Worm (Caenorhabditis elegans) whole organism, midembryonic: Measurements from ENCODE around the gene scp-1.

Experiments
- T22C8.4 ChIP-seq: fragments of 200-800 bp; sonication (Bioruptor generic); IDR thresholded peaks from 2 replicates; pipeline ENCODE4 v1.3.6; 2022; ENCODE audit warnings: missing genetic modification characterization, missing compliant biosample characterization
- cog-1 ChIP-seq: sonication (generic microtip); optimal IDR thresholded peaks from 2 replicates; lab custom pipeline; 2016; ENCODE audit warnings: missing genetic modification characterization, missing compliant biosample characterization
- flt-1 ChIP-seq: fragments of 200-800 bp; sonication (Bioruptor generic); IDR thresholded peaks from 2 replicates; pipeline ENCODE4 v1.3.6; 2022; ENCODE audit warnings: missing genetic modification characterization, missing compliant biosample characterization
- klf-2 ChIP-seq: fragments of 200-800 bp; sonication (Bioruptor generic); conservative IDR thresholded peaks from 2 replicates; pipeline ENCODE4 v1.3.6; 2022; ENCODE audit warnings: missing genetic modification reagents, missing genetic modification characterization, missing compliant biosample characterization
- med-1 ChIP-seq: sonication (generic microtip); optimal IDR thresholded peaks from 2 replicates; lab custom pipeline; 2017; ENCODE audit warnings: missing genetic modification characterization, mild to moderate bottlenecking, missing compliant biosample characterization, antibody characterized with exemption, missing genetic modification reagents; ENCODE audit not compliant: insufficient read depth
- ref-1 ChIP-seq: fragments of 200-800 bp; sonication (Bioruptor generic); conservative IDR thresholded peaks from 2 replicates; pipeline ENCODE4 v1.3.6; 2022; ENCODE audit warnings: missing genetic modification reagents, missing genetic modification characterization, missing compliant biosample characterization
- tab-1 ChIP-seq: fragments of 200-800 bp; sonication (Bioruptor generic); IDR thresholded peaks from 2 replicates; pipeline ENCODE4 v1.3.6; 2022; ENCODE audit warnings: missing genetic modification characterization, missing compliant biosample characterization
- ztf-23 ChIP-seq: fragments of 200-800 bp; sonication (Bioruptor generic); IDR thresholded peaks from 2 replicates; pipeline ENCODE4 v1.3.6; 2022; ENCODE audit warnings: missing genetic modification reagents, missing genetic modification characterization, missing compliant biosample characterization
- ztf-29 ChIP-seq: fragments of 200-800 bp; sonication (Bioruptor generic); IDR thresholded peaks from 2 replicates; pipeline ENCODE4 v1.3.6; 2022; ENCODE audit warnings: missing genetic modification reagents, missing genetic modification characterization, missing compliant biosample characterization

The scp-1 gene

DNA sequence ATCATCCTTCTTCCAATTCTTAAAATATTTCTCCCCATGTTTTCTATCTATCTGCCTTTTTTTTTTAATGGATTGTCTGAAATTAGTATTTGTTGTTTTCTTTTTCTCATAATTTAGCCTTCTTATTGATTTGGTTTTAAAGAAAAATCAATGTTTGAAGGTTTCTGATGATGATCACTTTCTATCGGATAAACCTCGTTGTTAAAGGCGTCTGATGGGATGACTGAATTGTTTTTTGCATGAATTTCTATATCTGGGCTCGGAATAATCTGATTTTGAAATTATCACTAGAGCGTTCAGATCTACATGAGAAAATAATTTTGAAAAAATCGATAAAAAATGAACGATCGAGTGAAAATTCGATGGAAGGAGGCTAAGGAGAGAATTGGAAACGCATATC lies at the start of gene scp-1:
scp-1 (plus strand) TSS at position 301 of the 400 bp plus-strand sequence.
- TF ChIP-seq T22C8.4 = no peak
- TF ChIP-seq flt-1 = no peak
- TF ChIP-seq tab-1 (GFP tag; lab: Robert Waterston, UW) = no peak
- TF ChIP-seq ztf-29 (GFP tag; lab: Robert Waterston, UW) = no peak
- no peak for TF ChIP-seq ztf-23 (GFP tag; lab: Robert Waterston, UW)
- TF ChIP-seq cog-1 (tag; lab: Kevin White, UChicago) = no peak
- TF ChIP-seq med-1 (GFP tag; lab: Kevin White, UChicago) = no peak
- no peak for TF ChIP-seq ref-1
- TF ChIP-seq klf-2 = no peak

DNA sequence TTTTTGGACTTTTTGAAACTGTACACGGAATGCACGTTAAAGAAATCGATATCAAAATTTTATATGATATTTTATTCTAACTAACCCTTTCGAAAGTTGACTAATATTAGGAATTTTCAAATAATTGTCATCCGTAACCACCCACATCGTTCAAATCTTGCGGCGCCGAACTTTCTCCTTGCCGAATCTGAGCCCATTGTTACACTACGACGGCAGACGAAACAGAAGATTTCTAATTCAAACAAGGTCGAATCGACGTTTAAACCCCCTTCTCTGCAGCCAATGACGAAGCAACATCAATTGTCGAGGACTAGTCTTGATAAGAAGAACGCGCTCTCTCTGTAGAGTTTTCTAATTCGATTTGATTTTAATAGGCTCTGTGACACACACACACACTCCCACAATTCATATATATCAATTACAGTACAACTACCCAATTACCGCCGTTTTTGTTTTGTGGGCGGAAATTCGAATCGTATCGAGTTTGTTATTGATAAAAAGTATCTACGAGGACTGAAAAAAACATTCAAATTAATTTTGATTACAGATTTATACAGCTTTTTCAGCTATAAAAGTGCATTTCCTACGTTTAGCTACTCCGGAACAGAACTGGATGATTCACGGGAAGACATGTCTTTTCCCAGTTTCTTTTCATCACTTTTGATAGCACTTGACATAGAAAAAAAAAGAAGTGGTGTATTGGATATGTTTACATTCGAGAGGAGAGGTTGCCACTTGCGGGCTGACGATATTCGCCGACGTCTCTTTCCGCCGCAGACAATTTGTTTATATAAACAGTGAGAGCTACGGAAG lies 49.2 kb upstream of the scp-1 start:
- no peak for TF ChIP-seq ztf-29 (GFP tag; lab: Robert Waterston, UW)
- TF ChIP-seq cog-1 (tag; lab: Kevin White, UChicago) = no peak
- TF ChIP-seq klf-2 = no peak
- TF ChIP-seq flt-1 = no peak
- TF ChIP-seq T22C8.4 = no peak

ce11 chrII:9285171-9286025 lies 48.4 kb upstream of the scp-1 start, which contains the start of gene mtrr-1:
Gene mtrr-1 (plus strand): TSS chrII:9285975.
- TF ChIP-seq ztf-23 (GFP tag; lab: Robert Waterston, UW) (no peak), flt-1 (peak; percentile 29; the same call in 1 of the 2 replicates)

DNA sequence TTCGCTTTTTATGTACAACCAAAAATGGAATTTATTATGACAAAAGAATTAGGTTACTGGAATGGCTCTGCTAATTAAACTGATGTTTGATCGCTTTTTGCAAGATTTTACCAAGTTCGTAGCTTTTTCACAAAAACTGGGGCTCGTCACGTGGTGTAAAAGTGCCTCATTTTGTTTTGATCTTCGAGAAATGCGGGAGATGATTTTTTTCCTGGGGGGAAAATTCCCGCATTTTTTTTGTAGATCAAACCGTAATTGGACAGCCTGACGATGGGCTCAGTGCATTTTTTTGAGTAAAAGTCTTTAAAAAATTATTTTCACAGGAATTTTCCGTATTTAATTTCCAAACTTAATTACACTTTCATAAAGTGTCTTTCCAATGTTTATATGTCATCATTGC lies 44.7 kb upstream of the scp-1 start:
- TF ChIP-seq klf-2 (no peak), med-1 (GFP tag; lab: Kevin White, UChicago) (no peak), cog-1 (tag; lab: Kevin White, UChicago) (no peak), ztf-23 (GFP tag; lab: Robert Waterston, UW) (no peak), tab-1 (GFP tag; lab: Robert Waterston, UW) (no peak), ztf-29 (GFP tag; lab: Robert Waterston, UW) (no peak), T22C8.4 (no peak), ref-1 (no peak), flt-1 (no peak)

ce11 chrII:9291632-9292031 lies 42.2 kb upstream of the scp-1 start, which contains the start of gene acs-7:
Gene acs-7 (plus strand): TSS chrII:9292017.
- no peak for TF ChIP-seq cog-1 (tag; lab: Kevin White, UChicago)
- TF ChIP-seq tab-1 (GFP tag; lab: Robert Waterston, UW) = no peak
- no peak for TF ChIP-seq klf-2
- TF ChIP-seq med-1 (GFP tag; lab: Kevin White, UChicago) = no peak
- TF ChIP-seq flt-1 = no peak
- TF ChIP-seq ztf-29 (GFP tag; lab: Robert Waterston, UW) = no peak
- no peak for TF ChIP-seq T22C8.4
- no peak for TF ChIP-seq ztf-23 (GFP tag; lab: Robert Waterston, UW)
- TF ChIP-seq ref-1 = no peak

DNA sequence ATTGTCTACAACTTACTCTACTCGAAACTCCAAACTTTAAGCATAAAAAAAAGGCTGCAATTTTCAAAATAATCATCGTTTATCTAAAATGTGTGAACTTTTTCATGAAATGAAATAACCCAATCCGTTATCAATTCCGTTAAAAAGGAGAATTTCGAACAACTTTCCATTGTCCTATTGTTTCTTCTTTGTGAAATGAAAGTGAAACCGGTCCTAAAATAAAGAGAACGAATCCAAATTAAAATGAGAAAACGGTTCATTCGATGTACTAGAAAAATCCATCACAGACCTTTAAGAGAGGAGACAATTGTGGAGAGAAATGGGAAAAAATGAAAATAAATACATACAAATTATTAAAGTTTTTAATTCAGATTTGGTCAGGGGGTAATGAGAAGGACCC lies 38.1 kb upstream of the scp-1 start, which contains the start of gene C01G6.9:
C01G6.9 (minus strand) TSS at position 141 of the 400 bp plus-strand sequence.
- no peak for TF ChIP-seq flt-1
- no peak for TF ChIP-seq klf-2
- no peak for TF ChIP-seq ztf-23 (GFP tag; lab: Robert Waterston, UW)
- no peak for TF ChIP-seq cog-1 (tag; lab: Kevin White, UChicago)
- TF ChIP-seq T22C8.4 = no peak
- no peak for TF ChIP-seq tab-1 (GFP tag; lab: Robert Waterston, UW)
- no peak for TF ChIP-seq ztf-29 (GFP tag; lab: Robert Waterston, UW)
- TF ChIP-seq med-1 (GFP tag; lab: Kevin White, UChicago) = no peak
- TF ChIP-seq ref-1 = no peak

DNA sequence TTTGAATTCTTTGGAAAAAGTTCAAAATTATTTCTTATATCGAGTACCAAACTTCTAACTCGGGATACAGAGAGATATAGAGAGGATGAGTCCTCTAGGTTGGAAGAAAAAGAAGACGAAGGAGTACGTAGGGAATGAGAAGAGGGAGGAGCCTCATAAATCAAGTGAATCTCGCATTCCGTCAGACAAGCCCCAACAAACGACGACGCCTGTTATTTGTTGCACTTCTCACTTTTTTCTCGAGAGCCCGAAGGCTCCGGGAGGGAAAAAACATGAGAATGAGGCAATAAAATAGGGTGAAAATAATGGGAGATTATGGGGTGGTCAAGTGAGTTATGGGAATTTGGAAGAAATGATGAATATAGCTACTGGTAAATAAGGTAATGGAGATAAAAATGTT lies 34.1 kb upstream of the scp-1 start:
- TF ChIP-seq T22C8.4 = no peak
- TF ChIP-seq cog-1 (tag; lab: Kevin White, UChicago) = no peak
- TF ChIP-seq ztf-23 (GFP tag; lab: Robert Waterston, UW) = no peak

DNA sequence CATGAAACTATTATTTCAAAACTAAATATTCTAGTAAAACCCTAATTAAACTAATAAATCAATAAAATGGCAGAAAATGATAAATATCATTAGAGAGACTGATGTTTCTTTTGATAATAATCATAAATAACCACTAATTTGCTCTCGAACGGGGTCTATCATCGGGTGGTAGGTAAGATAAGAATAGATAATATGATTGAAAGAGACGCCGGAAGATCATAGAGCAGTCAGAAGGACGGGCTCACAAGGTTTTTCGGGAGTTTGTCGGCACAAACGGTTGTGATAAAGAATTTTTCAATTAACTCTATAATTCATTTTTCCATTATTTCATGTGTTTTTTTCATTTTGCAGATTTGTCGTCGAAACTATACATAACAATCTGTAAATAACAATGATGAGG lies 32.7 kb upstream of the scp-1 start:
- no peak for TF ChIP-seq tab-1 (GFP tag; lab: Robert Waterston, UW)
- no peak for TF ChIP-seq ztf-23 (GFP tag; lab: Robert Waterston, UW)

- TF ChIP-seq cog-1 (tag; lab: Kevin White, UChicago) = no peak
- no peak for TF ChIP-seq ref-1
- no peak for TF ChIP-seq med-1 (GFP tag; lab: Kevin White, UChicago)
- TF ChIP-seq flt-1 = 0 out of 2 replicates have a peak, but pooled peaks have one; percentile 52
Measured at ce11 chrII:9303545-9303944, 30.3 kb upstream of the scp-1 start.

DNA sequence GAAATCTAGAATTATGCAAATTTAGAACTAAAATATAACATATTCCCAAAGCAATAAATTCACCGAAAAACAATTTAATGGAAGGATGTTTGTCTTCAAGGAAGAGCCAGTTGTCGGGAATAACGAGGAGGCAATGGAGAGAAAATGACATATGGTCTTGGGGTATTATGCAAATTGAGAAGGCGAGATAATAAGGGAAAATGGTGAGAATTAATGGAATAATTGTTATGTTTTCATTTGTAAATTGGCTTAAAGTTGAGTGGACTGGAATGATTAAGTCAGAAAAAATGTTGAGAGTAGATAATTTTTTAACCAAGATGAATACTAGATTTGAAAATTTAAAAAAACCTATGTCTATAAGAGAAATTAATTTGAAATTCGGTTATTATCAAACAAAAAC lies 29.0 kb upstream of the scp-1 start:
- TF ChIP-seq ref-1 (no peak), tab-1 (GFP tag; lab: Robert Waterston, UW) (0 out of 2 replicates have a peak, but pooled peaks have one; percentile 26), T22C8.4 (no peak), ztf-23 (GFP tag; lab: Robert Waterston, UW) (no peak), med-1 (GFP tag; lab: Kevin White, UChicago) (no peak), klf-2 (no peak), cog-1 (tag; lab: Kevin White, UChicago) (no peak), ztf-29 (GFP tag; lab: Robert Waterston, UW) (no peak)
